Fruit fly (Drosophila melanogaster) whole organism, pupa: Measurements from ENCODE around the gene vas.

ENCODE experiments used
- CG12605 ChIP-seq: fragments of 200-800 bp; sonication (Bioruptor generic); IDR thresholded peaks from 2 replicates; pipeline ENCODE4 v1.3.6; 2022; ENCODE audit warnings: missing biosample characterization, missing genetic modification characterization
- CG15710 ChIP-seq: fragments of 200-800 bp; sonication (Bioruptor generic); optimal IDR thresholded peaks from 2 replicates; lab custom pipeline; 2018; ENCODE audit warnings: missing biosample characterization, mild to moderate bottlenecking, missing genetic modification characterization, moderate library complexity
- D1 ChIP-seq: fragments of 200-800 bp; sonication (Bioruptor generic); optimal IDR thresholded peaks from 2 replicates; lab custom pipeline; 2018; ENCODE audit warnings: missing biosample characterization, mild to moderate bottlenecking, missing genetic modification characterization, moderate library complexity
- EcR ChIP-seq: fragments of 200-800 bp; sonication (Bioruptor generic); optimal IDR thresholded peaks from 3 replicates; lab custom pipeline; 2019; ENCODE audit warnings: missing biosample characterization, missing genetic modification characterization, mild to moderate bottlenecking, moderate library complexity, missing genetic modification reagents
- rn ChIP-seq: fragments of 200-800 bp; sonication (Bioruptor generic); IDR thresholded peaks from 2 replicates; pipeline ENCODE4 v1.3.6; 2022; ENCODE audit warnings: missing biosample characterization, missing genetic modification characterization

DNA sequence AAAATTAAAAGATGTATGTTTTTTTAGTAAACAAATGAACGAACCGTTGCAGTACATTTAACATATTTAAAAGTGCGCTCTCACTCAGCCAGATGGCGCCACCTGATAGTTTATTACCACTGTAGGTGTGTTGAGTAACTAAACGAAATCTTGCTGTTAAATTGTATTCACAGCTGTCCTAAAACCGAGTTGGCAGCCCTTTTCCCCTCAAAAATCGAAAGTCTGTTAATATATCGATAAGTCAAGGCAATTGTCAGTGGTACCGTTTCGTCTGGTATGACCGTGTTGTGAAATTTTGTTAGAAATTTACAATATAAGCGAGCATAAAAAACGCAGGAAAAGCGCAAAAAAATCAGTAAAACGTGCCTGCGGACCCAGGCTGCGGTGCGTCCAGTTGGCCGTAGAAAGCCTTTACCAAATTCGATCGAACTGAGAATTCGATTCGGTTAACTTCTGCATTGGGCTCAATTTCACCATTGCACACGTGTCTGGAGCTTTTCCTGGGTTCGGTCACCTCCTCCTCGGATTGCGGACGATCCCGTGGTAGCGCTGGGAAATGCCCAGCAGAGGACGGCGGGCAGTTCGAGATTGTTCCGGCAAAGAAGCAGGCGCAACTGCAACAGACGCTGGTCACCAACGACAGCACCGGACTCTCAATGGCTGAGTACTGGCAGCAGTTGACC is 51.9 kb downstream of the vas start, which contains the start of gene stc:
- TF ChIP-seq D1 (tag; lab: Kevin White, UChicago) (peak; percentile 3), CG15710 (tag; lab: Kevin White, UChicago) (no peak), rn (GFP tag; lab: Robert Waterston, UW) (no peak), CG12605 (no peak), EcR (GFP tag; lab: Kevin White, UChicago) (no peak)
